Worm (Caenorhabditis elegans): ENCODE data around the gene rol-6.

DNA sequence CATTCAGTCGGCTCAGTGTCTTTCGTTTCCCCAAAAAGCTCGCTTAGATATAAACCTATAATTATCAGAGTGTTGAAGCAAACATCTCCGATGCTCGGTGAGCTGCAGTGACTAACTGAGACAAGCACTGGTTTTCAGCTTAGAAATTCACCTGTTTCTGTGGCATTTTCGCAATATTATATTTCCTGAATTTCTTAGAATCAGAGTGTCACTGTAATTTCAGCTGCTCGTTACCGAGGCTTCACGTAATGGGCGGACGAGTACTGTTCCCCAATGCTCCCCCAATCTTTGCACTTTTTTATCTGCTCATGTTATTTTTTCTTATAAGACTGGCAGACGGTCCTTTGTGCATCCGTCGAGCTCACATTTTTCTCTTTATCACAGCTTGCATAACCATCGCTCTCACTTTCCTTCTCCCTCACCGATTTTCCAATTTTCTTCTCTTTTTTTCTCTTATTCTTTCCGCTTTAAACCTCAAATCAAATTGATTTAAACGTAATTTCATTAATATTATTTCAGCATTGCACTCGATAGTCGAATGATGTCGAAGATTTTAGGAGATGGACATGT lies 10.8 kb upstream of the rol-6 start, which contains the start of gene trcs-2:
- TF ChIP-seq nhr-77 (tag; optimal IDR thresholded peaks at IDR 0.05), result no peak
- TF ChIP-seq elt-3 (tag; optimal IDR thresholded peaks at IDR 0.05), result no peak
- TF ChIP-seq ztf-11 (tag; optimal IDR thresholded peaks at IDR 0.05), result no peak
- no peak for TF ChIP-seq egl-5 (tag; optimal IDR thresholded peaks at IDR 0.05)
- no peak for TF ChIP-seq nhr-11 (tag; optimal IDR thresholded peaks at IDR 0.05)
- TF ChIP-seq aly-2 (tag; optimal IDR thresholded peaks at IDR 0.05), result no peak
- no peak for TF ChIP-seq fkh-10 (GFP tag; optimal IDR thresholded peaks at IDR 0.05)
- TF ChIP-seq skn-1 (tag; optimal IDR thresholded peaks at IDR 0.05), result no peak
- TF ChIP-seq nhr-25 (tag; optimal IDR thresholded peaks at IDR 0.05), result no peak
- TF ChIP-seq ceh-16 (tag; optimal IDR thresholded peaks at IDR 0.05), result no peak
- TF ChIP-seq egl-27 (tag; optimal IDR thresholded peaks at IDR 0.05), result no peak
- TF ChIP-seq ZK546.5 (tag; optimal IDR thresholded peaks at IDR 0.05), result no peak
- no peak for TF ChIP-seq nhr-23 (tag; optimal IDR thresholded peaks at IDR 0.05)
